Worm (Caenorhabditis elegans) whole organism, mixed stage, embryonic: ENCODE results near the gene fipr-11.

Source experiments
- M03D4.4 ChIP-seq: sonication (generic microtip); optimal IDR thresholded peaks from 2 replicates; lab custom pipeline; 2017; ENCODE audit warnings: mild to moderate bottlenecking, missing genetic modification characterization, missing compliant biosample characterization
- bed-3 ChIP-seq: fragments of 200-800 bp; sonication (Bioruptor generic); optimal IDR thresholded peaks from 3 replicates; lab custom pipeline; 2018; ENCODE audit warnings: mild to moderate bottlenecking, missing genetic modification characterization, moderate library complexity, missing compliant biosample characterization
- ceh-39 ChIP-seq: fragments of 150-350 bp; optimal IDR thresholded peaks from 2 replicates; lab custom pipeline; 2014; ENCODE audit warnings: missing biosample characterization, missing genetic modification characterization
- ceh-43 ChIP-seq: fragments of 200-800 bp; sonication (Bioruptor generic); optimal IDR thresholded peaks from 2 replicates; lab custom pipeline; 2018; ENCODE audit warnings: mild to moderate bottlenecking, missing genetic modification characterization, moderate library complexity, missing compliant biosample characterization
- ces-1 ChIP-seq: fragments of 150-350 bp; optimal IDR thresholded peaks from 2 replicates; lab custom pipeline; 2014; ENCODE audit warnings: missing biosample characterization, missing genetic modification reagents, missing genetic modification characterization
- cnd-1 ChIP-seq: fragments of 200-800 bp; sonication (Bioruptor generic); optimal IDR thresholded peaks from 2 replicates; lab custom pipeline; 2018; ENCODE audit warnings: mild to moderate bottlenecking, missing genetic modification characterization, missing compliant biosample characterization
- drap-1 ChIP-seq: fragments of 200-800 bp; sonication (Bioruptor generic); optimal IDR thresholded peaks from 3 replicates; lab custom pipeline; 2018; ENCODE audit warnings: mild to moderate bottlenecking, missing genetic modification characterization, missing compliant biosample characterization
- elt-3 ChIP-seq: fragments of 150-350 bp; optimal IDR thresholded peaks from 2 replicates; lab custom pipeline; 2014; ENCODE audit warnings: missing biosample characterization, missing genetic modification characterization
- flh-1 ChIP-seq: fragments of 200-800 bp; sonication (Bioruptor generic); optimal IDR thresholded peaks from 2 replicates; lab custom pipeline; 2018; ENCODE audit warnings: mild to moderate bottlenecking, missing genetic modification characterization, moderate library complexity, missing compliant biosample characterization
- hlh-1 ChIP-seq: fragments of 150-350 bp; optimal IDR thresholded peaks from 2 replicates; lab custom pipeline; 2014; ENCODE audit warnings: missing biosample characterization, missing genetic modification reagents, missing genetic modification characterization
- lin-13 ChIP-seq: fragments of 150-350 bp; optimal IDR thresholded peaks from 2 replicates; lab custom pipeline; 2014; ENCODE audit warnings: missing biosample characterization, missing genetic modification characterization
- lin-32 ChIP-seq: fragments of 200-800 bp; sonication (Bioruptor generic); optimal IDR thresholded peaks from 2 replicates; lab custom pipeline; 2018; ENCODE audit warnings: mild to moderate bottlenecking, missing genetic modification characterization, missing compliant biosample characterization
- lsy-2 ChIP-seq: fragments of 150-350 bp; optimal IDR thresholded peaks from 2 replicates; lab custom pipeline; 2014; ENCODE audit warnings: missing biosample characterization, missing genetic modification characterization
- mab-5 ChIP-seq: fragments of 150-350 bp; optimal IDR thresholded peaks from 2 replicates; lab custom pipeline; 2014; ENCODE audit warnings: missing biosample characterization, missing genetic modification characterization
- mep-1 ChIP-seq: fragments of 150-350 bp; optimal IDR thresholded peaks from 2 replicates; lab custom pipeline; 2017; ENCODE audit warnings: missing biosample characterization, missing genetic modification reagents, missing genetic modification characterization, inconsistent platforms
- mls-2 ChIP-seq: sonication (generic microtip); optimal IDR thresholded peaks from 2 replicates; lab custom pipeline; 2016; ENCODE audit warnings: mild to moderate bottlenecking, missing genetic modification characterization, moderate library complexity, missing compliant biosample characterization
- nhr-12 ChIP-seq: fragments of 150-350 bp; optimal IDR thresholded peaks from 2 replicates; lab custom pipeline; 2014; ENCODE audit warnings: missing biosample characterization, missing genetic modification characterization
- nhr-2 ChIP-seq: fragments of 150-350 bp; optimal IDR thresholded peaks from 2 replicates; lab custom pipeline; 2014; ENCODE audit warnings: missing biosample characterization, missing genetic modification characterization
- nhr-28 ChIP-seq: fragments of 150-350 bp; optimal IDR thresholded peaks from 2 replicates; lab custom pipeline; 2014; ENCODE audit warnings: missing biosample characterization, missing genetic modification characterization
- nhr-76 ChIP-seq: sonication (generic microtip); optimal IDR thresholded peaks from 2 replicates; lab custom pipeline; 2017; ENCODE audit warnings: missing biosample characterization, missing genetic modification characterization
- pha-4 ChIP-seq: fragments of 150-350 bp; optimal IDR thresholded peaks from 2 replicates; lab custom pipeline; 2018; ENCODE audit warnings: missing biosample characterization, missing genetic modification reagents, missing genetic modification characterization
- sem-2 ChIP-seq: fragments of 200-800 bp; sonication (Bioruptor generic); optimal IDR thresholded peaks from 2 replicates; lab custom pipeline; 2018; ENCODE audit warnings: mild to moderate bottlenecking, missing genetic modification characterization, missing compliant biosample characterization
- snpc-4 ChIP-seq: fragments of 150-350 bp; optimal IDR thresholded peaks from 2 replicates; lab custom pipeline; 2014; ENCODE audit warnings: missing biosample characterization, missing genetic modification characterization
- sptf-1 ChIP-seq: sonication (generic microtip); optimal IDR thresholded peaks from 2 replicates; lab custom pipeline; 2017; ENCODE audit warnings: mild to moderate bottlenecking, missing genetic modification characterization, moderate library complexity, missing compliant biosample characterization
- tbx-8 ChIP-seq: fragments of 200-800 bp; sonication (Bioruptor generic); optimal IDR thresholded peaks from 2 replicates; lab custom pipeline; 2018; ENCODE audit warnings: mild to moderate bottlenecking, missing genetic modification characterization, moderate library complexity, missing compliant biosample characterization
- unc-120 ChIP-seq: sonication (generic microtip); optimal IDR thresholded peaks from 2 replicates; lab custom pipeline; 2017; ENCODE audit warnings: missing genetic modification characterization, missing compliant biosample characterization; ENCODE audit not compliant: poor library complexity, severe bottlenecking
- unc-39 ChIP-seq: fragments of 150-350 bp; optimal IDR thresholded peaks from 2 replicates; lab custom pipeline; 2014; ENCODE audit warnings: missing biosample characterization, missing genetic modification characterization
- zip-8 ChIP-seq: fragments of 150-350 bp; optimal IDR thresholded peaks from 2 replicates; lab custom pipeline; 2014; ENCODE audit warnings: missing biosample characterization, missing genetic modification characterization
- ztf-11 ChIP-seq: fragments of 150-350 bp; optimal IDR thresholded peaks from 2 replicates; lab custom pipeline; 2014; ENCODE audit warnings: missing biosample characterization, missing genetic modification characterization

Gene fipr-11

ce11 chrV:9943039-9943438 is 37.0 kb upstream of the fipr-11 start, which contains the start of gene fipr-12:
fipr-12 (plus strand) TSS chrV:9943339.
- TF ChIP-seq unc-120 (tag; lab: Kevin White, UChicago) (no peak), nhr-76 (no peak), sem-2 (GFP tag; lab: Kevin White, UChicago) (no peak), bed-3 (GFP tag; lab: Kevin White, UChicago) (no peak), tbx-8 (GFP tag; lab: Kevin White, UChicago) (no peak), nhr-28 (tag; lab: Kevin White, UChicago) (no peak), drap-1 (no peak), hlh-1 (tag; lab: Kevin White, UChicago) (no peak)

ce11 chrV:9937435-9937834 is 31.4 kb upstream of the fipr-11 start, which contains the start of gene srj-33:
srj-33 (minus strand) TSS chrV:9937535.
- TF ChIP-seq drap-1 = no peak
- TF ChIP-seq ceh-39 (tag; lab: Kevin White, UChicago) = no peak
- TF ChIP-seq zip-8 (tag; lab: Kevin White, UChicago) = no peak
- TF ChIP-seq ceh-43 (GFP tag; lab: Kevin White, UChicago) = no peak
- TF ChIP-seq mep-1 = no peak
- TF ChIP-seq nhr-76 = no peak
- no peak for TF ChIP-seq ces-1
- TF ChIP-seq unc-120 (tag; lab: Kevin White, UChicago) = no peak
- no peak for TF ChIP-seq M03D4.4 (tag; lab: Kevin White, UChicago)
- TF ChIP-seq unc-39 (tag; lab: Kevin White, UChicago) = no peak

DNA sequence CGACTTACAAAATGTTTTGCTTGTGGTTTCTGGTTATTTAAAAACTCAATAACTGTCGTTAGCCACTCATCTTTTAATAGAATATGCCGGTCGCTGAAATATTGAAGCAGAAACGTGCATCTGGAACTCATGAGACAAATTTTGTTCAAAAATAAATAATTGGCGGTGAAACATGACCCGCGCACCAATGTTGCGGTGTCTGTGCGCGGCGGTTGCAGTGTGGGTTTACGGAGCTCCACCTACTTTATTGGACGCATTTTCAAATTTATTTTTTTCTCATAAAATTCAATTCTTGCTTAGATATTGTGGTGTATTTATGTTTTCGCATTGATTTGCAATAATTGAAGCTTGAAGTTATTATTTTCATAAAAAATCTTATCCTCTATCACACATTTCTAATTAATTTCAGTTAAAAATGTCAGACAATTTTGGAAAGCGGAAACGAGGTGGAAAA is 24.6 kb upstream of the fipr-11 start, which contains the start of the genes rmh-2 and suds-3:
TSS of gene rmh-2 (minus strand) at position 164 of the 454 bp plus-strand sequence.
TSS of gene suds-3 (plus strand) at position 404 of the 454 bp plus-strand sequence.
- no peak for TF ChIP-seq ces-1
- peak; percentile 13 for TF ChIP-seq M03D4.4 (tag; lab: Kevin White, UChicago)
- peak; percentile 0 for TF ChIP-seq sptf-1 (tag; lab: Kevin White, UChicago)
- no peak for TF ChIP-seq snpc-4 (tag; lab: Kevin White, UChicago)
- TF ChIP-seq unc-39 (tag; lab: Kevin White, UChicago) = no peak
- TF ChIP-seq lsy-2 = peak; percentile 21
- TF ChIP-seq pha-4 = no peak
- TF ChIP-seq ztf-11 = no peak
- no peak for TF ChIP-seq hlh-1 (tag; lab: Kevin White, UChicago)
- TF ChIP-seq mls-2 = no peak
- peak; percentile 66 for TF ChIP-seq mep-1

- no peak for TF ChIP-seq nhr-28 (tag; lab: Kevin White, UChicago)
- no peak for TF ChIP-seq lin-32 (GFP tag; lab: Kevin White, UChicago)
- TF ChIP-seq drap-1 = no peak
- no peak for TF ChIP-seq M03D4.4 (tag; lab: Kevin White, UChicago)
- TF ChIP-seq mep-1 = no peak
- TF ChIP-seq snpc-4 (tag; lab: Kevin White, UChicago) = no peak
- no peak for TF ChIP-seq nhr-76
- TF ChIP-seq ztf-11 = no peak
- TF ChIP-seq sptf-1 (tag; lab: Kevin White, UChicago) = no peak
- TF ChIP-seq elt-3 (tag; lab: Kevin White, UChicago) = no peak
- TF ChIP-seq ceh-43 (GFP tag; lab: Kevin White, UChicago) = no peak
- TF ChIP-seq, all 35 proteins: peak for 0
These were observed 21.9 kb upstream of the fipr-11 start for ce11 chrV:9927954-9928353.

ce11 chrV:9927381-9927780 is 21.4 kb upstream of the fipr-11 start:
- TF ChIP-seq nhr-28 (tag; lab: Kevin White, UChicago) (no peak), nhr-12 (tag; lab: Kevin White, UChicago) (no peak), bed-3 (GFP tag; lab: Kevin White, UChicago) (no peak), mep-1 (no peak), mab-5 (no peak), pha-4 (no peak), M03D4.4 (tag; lab: Kevin White, UChicago) (no peak), cnd-1 (tag; lab: Kevin White, UChicago) (no peak), nhr-2 (tag; lab: Kevin White, UChicago) (no peak), lin-13 (no peak), nhr-76 (no peak), unc-120 (tag; lab: Kevin White, UChicago) (no peak), sptf-1 (tag; lab: Kevin White, UChicago) (no peak), lsy-2 (no peak)

- TF ChIP-seq flh-1 (GFP tag; lab: Kevin White, UChicago) (no peak), ztf-11 (no peak), ces-1 (no peak), tbx-8 (GFP tag; lab: Kevin White, UChicago) (no peak), lin-32 (GFP tag; lab: Kevin White, UChicago) (no peak), lin-13 (no peak), cnd-1 (tag; lab: Kevin White, UChicago) (no peak), snpc-4 (tag; lab: Kevin White, UChicago) (no peak), elt-3 (tag; lab: Kevin White, UChicago) (no peak), zip-8 (tag; lab: Kevin White, UChicago) (no peak), unc-39 (tag; lab: Kevin White, UChicago) (no peak)
These were observed 20.2 kb upstream of the fipr-11 start, which contains the start of gene C50H2.13 for ce11 chrV:9926240-9926639. C50H2.13 (plus strand) TSS chrV:9926540.
